Worm (Caenorhabditis elegans) whole organism, late embryonic: ENCODE results near the gene F59A6.4.

Experiments used
- C08G9.2 ChIP-seq: sonication (generic microtip); optimal IDR thresholded peaks from 2 replicates; lab custom pipeline; 2016; ENCODE audit warnings: mild to moderate bottlenecking, missing genetic modification characterization, moderate library complexity, missing compliant biosample characterization
- C38D4.7 ChIP-seq: fragments of 200-800 bp; sonication (Bioruptor generic); optimal IDR thresholded peaks from 2 replicates; lab custom pipeline; 2018; ENCODE audit warnings: mild to moderate bottlenecking, missing genetic modification characterization, moderate library complexity, missing compliant biosample characterization
- K02D7.2 ChIP-seq: sonication (generic microtip); optimal IDR thresholded peaks from 2 replicates; lab custom pipeline; 2017; ENCODE audit warnings: mild to moderate bottlenecking, missing genetic modification characterization, missing compliant biosample characterization
- K09A11.1 ChIP-seq: sonication (generic microtip); optimal IDR thresholded peaks from 2 replicates; lab custom pipeline; 2017; ENCODE audit warnings: antibody characterized with exemption, mild to moderate bottlenecking, missing genetic modification characterization, missing compliant biosample characterization; ENCODE audit not compliant: insufficient read depth
- T23F11.4 ChIP-seq: fragments of 200-800 bp; sonication (Bioruptor generic); optimal IDR thresholded peaks from 2 replicates; lab custom pipeline; 2018; ENCODE audit warnings: mild to moderate bottlenecking, missing genetic modification characterization, missing compliant biosample characterization
- Y22D7AL.16 ChIP-seq: sonication (generic microtip); optimal IDR thresholded peaks from 2 replicates; lab custom pipeline; 2016; ENCODE audit warnings: missing genetic modification characterization, missing compliant biosample characterization
- ahr-1 ChIP-seq: sonication (generic microtip); optimal IDR thresholded peaks from 2 replicates; lab custom pipeline; 2016; ENCODE audit warnings: missing genetic modification characterization, missing compliant biosample characterization
- ama-1 ChIP-seq: fragments of 150-350 bp; optimal IDR thresholded peaks from 2 replicates; lab custom pipeline; 2014
- ceh-18 ChIP-seq: sonication (generic microtip); optimal IDR thresholded peaks from 2 replicates; lab custom pipeline; 2016; ENCODE audit warnings: missing genetic modification characterization, missing compliant biosample characterization
- ceh-19 ChIP-seq: fragments of 200-800 bp; sonication (Bioruptor generic); optimal IDR thresholded peaks from 2 replicates; lab custom pipeline; 2018; ENCODE audit warnings: mild to moderate bottlenecking, missing genetic modification characterization, missing compliant biosample characterization
- ceh-2 ChIP-seq: sonication (generic microtip); optimal IDR thresholded peaks from 2 replicates; lab custom pipeline; 2016; ENCODE audit warnings: missing genotype, missing genetic modification characterization, missing compliant biosample characterization
- ceh-22 ChIP-seq: sonication (generic microtip); optimal IDR thresholded peaks from 2 replicates; lab custom pipeline; 2017; ENCODE audit warnings: missing biosample characterization, missing genetic modification characterization
- ceh-30 ChIP-seq: fragments of 150-350 bp; optimal IDR thresholded peaks from 2 replicates; lab custom pipeline; 2014; ENCODE audit warnings: missing biosample characterization, missing genetic modification characterization
- ceh-31 ChIP-seq: sonication (generic microtip); optimal IDR thresholded peaks from 2 replicates; lab custom pipeline; 2016; ENCODE audit warnings: missing genetic modification characterization, missing compliant biosample characterization
- ceh-34 ChIP-seq: sonication (generic microtip); optimal IDR thresholded peaks from 2 replicates; lab custom pipeline; 2016; ENCODE audit warnings: mild to moderate bottlenecking, missing genetic modification characterization, missing compliant biosample characterization
- ceh-45 ChIP-seq: fragments of 200-800 bp; sonication (Bioruptor generic); IDR thresholded peaks from 2 replicates; pipeline ENCODE4 v1.3.6; 2022; ENCODE audit warnings: missing genetic modification reagents, missing genetic modification characterization, missing compliant biosample characterization
- ceh-9 ChIP-seq: sonication (generic microtip); optimal IDR thresholded peaks from 2 replicates; lab custom pipeline; 2016; ENCODE audit warnings: mild to moderate bottlenecking, missing genetic modification characterization, inconsistent platforms, missing compliant biosample characterization
- che-1 ChIP-seq: sonication (generic microtip); optimal IDR thresholded peaks from 2 replicates; lab custom pipeline; 2016; ENCODE audit warnings: mild to moderate bottlenecking, missing genetic modification characterization, missing compliant biosample characterization
- dmd-4 ChIP-seq: sonication (generic microtip); optimal IDR thresholded peaks from 2 replicates; lab custom pipeline; 2016; ENCODE audit warnings: borderline replicate concordance, missing genetic modification characterization, missing compliant biosample characterization
- dve-1 ChIP-seq: sonication (generic microtip); optimal IDR thresholded peaks from 2 replicates; lab custom pipeline; 2017; ENCODE audit warnings: antibody characterized with exemption, mild to moderate bottlenecking, missing genetic modification characterization, missing compliant biosample characterization
- elt-4 ChIP-seq: sonication (generic microtip); optimal IDR thresholded peaks from 2 replicates; lab custom pipeline; 2016; ENCODE audit warnings: missing genetic modification characterization, missing compliant biosample characterization
- ets-4 ChIP-seq: sonication (generic microtip); optimal IDR thresholded peaks from 2 replicates; lab custom pipeline; 2016; ENCODE audit warnings: missing genetic modification characterization, missing compliant biosample characterization
- eyg-1 ChIP-seq: sonication (generic microtip); optimal IDR thresholded peaks from 2 replicates; lab custom pipeline; 2016; ENCODE audit warnings: missing genotype, missing genetic modification characterization, missing compliant biosample characterization
- fax-1 ChIP-seq: sonication (generic microtip); optimal IDR thresholded peaks from 2 replicates; lab custom pipeline; 2016; ENCODE audit warnings: missing genotype, missing genetic modification characterization, missing compliant biosample characterization
- fkh-10 ChIP-seq: fragments of 150-350 bp; optimal IDR thresholded peaks from 2 replicates; lab custom pipeline; 2014; ENCODE audit warnings: missing biosample characterization, missing genetic modification reagents, missing genetic modification characterization
- fkh-6 ChIP-seq: sonication (generic microtip); optimal IDR thresholded peaks from 2 replicates; lab custom pipeline; 2016; ENCODE audit warnings: missing genetic modification characterization, missing compliant biosample characterization
- hlh-13 ChIP-seq: fragments of 200-800 bp; sonication (Bioruptor generic); optimal IDR thresholded peaks from 2 replicates; lab custom pipeline; 2018; ENCODE audit warnings: mild to moderate bottlenecking, missing genetic modification characterization, missing compliant biosample characterization
- hlh-15 ChIP-seq: sonication (generic microtip); optimal IDR thresholded peaks from 2 replicates; lab custom pipeline; 2016; ENCODE audit warnings: missing genetic modification characterization, missing compliant biosample characterization
- hlh-30 ChIP-seq: sonication (generic microtip); optimal IDR thresholded peaks from 2 replicates; lab custom pipeline; 2017; ENCODE audit warnings: antibody characterized with exemption, missing genetic modification characterization, missing compliant biosample characterization; ENCODE audit not compliant: insufficient read depth
- hlh-6 ChIP-seq: sonication (generic microtip); optimal IDR thresholded peaks from 2 replicates; lab custom pipeline; 2016; ENCODE audit warnings: missing genotype, missing genetic modification characterization, missing compliant biosample characterization
- mec-3 ChIP-seq: sonication (generic microtip); optimal IDR thresholded peaks from 2 replicates; lab custom pipeline; 2016; ENCODE audit warnings: borderline replicate concordance, missing genetic modification characterization, missing compliant biosample characterization
- nhr-11 ChIP-seq: fragments of 150-350 bp; optimal IDR thresholded peaks from 2 replicates; lab custom pipeline; 2014; ENCODE audit warnings: missing biosample characterization, missing genetic modification characterization
- nhr-232 ChIP-seq: sonication (generic microtip); optimal IDR thresholded peaks from 2 replicates; lab custom pipeline; 2016; ENCODE audit warnings: missing genetic modification characterization, missing compliant biosample characterization
- npax-4 ChIP-seq: sonication (generic microtip); optimal IDR thresholded peaks from 2 replicates; lab custom pipeline; 2016; ENCODE audit warnings: missing genetic modification characterization, missing compliant biosample characterization
- odd-2 ChIP-seq: sonication (generic microtip); optimal IDR thresholded peaks from 2 replicates; lab custom pipeline; 2017; ENCODE audit warnings: antibody characterized with exemption, mild to moderate bottlenecking, missing genetic modification characterization, missing compliant biosample characterization
- ref-2 ChIP-seq: sonication (generic microtip); optimal IDR thresholded peaks from 2 replicates; lab custom pipeline; 2016; ENCODE audit warnings: missing genetic modification characterization, missing compliant biosample characterization
- sox-2 ChIP-seq: fragments of 200-800 bp; sonication (Bioruptor generic); IDR thresholded peaks from 2 replicates; pipeline ENCODE4 v1.3.6; 2022; ENCODE audit warnings: missing genetic modification reagents, missing genetic modification characterization, missing compliant biosample characterization
- sox-4 ChIP-seq: sonication (generic microtip); optimal IDR thresholded peaks from 2 replicates; lab custom pipeline; 2017; ENCODE audit warnings: mild to moderate bottlenecking, missing genetic modification characterization, inconsistent platforms, missing compliant biosample characterization
- syd-9 ChIP-seq: sonication (generic microtip); optimal IDR thresholded peaks from 2 replicates; lab custom pipeline; 2016; ENCODE audit warnings: mild to moderate bottlenecking, missing genetic modification characterization, moderate library complexity, missing compliant biosample characterization
- tbx-2 ChIP-seq: sonication (generic microtip); optimal IDR thresholded peaks from 2 replicates; lab custom pipeline; 2016; ENCODE audit warnings: missing genetic modification characterization, missing compliant biosample characterization
- ttx-3 ChIP-seq: sonication (generic microtip); optimal IDR thresholded peaks from 2 replicates; lab custom pipeline; 2016; ENCODE audit warnings: missing genetic modification reagents, missing genetic modification characterization, missing compliant biosample characterization
- unc-55 ChIP-seq: sonication (generic microtip); optimal IDR thresholded peaks from 2 replicates; lab custom pipeline; 2017; ENCODE audit warnings: missing biosample characterization, missing genetic modification reagents, missing genetic modification characterization
- zip-5 ChIP-seq: sonication (generic microtip); optimal IDR thresholded peaks from 2 replicates; lab custom pipeline; 2016; ENCODE audit warnings: missing genetic modification characterization, missing compliant biosample characterization
- ztf-16 ChIP-seq: sonication (generic microtip); optimal IDR thresholded peaks from 2 replicates; lab custom pipeline; 2017; ENCODE audit warnings: missing genetic modification characterization, missing compliant biosample characterization

The F59A6.4 gene

ce11 chrII:5032669-5033068 lies 27.8 kb downstream of the F59A6.4 start (continued):
- no peak for TF ChIP-seq hlh-30 (tag; lab: Kevin White, UChicago)
- TF ChIP-seq ttx-3, result peak; percentile 81
- peak; percentile 88 for TF ChIP-seq eyg-1 (tag; lab: Kevin White, UChicago)
- TF ChIP-seq tbx-2 (tag; lab: Kevin White, UChicago), result peak; percentile 85
- peak; percentile 86 for TF ChIP-seq ceh-2 (tag; lab: Kevin White, UChicago)
- peak; percentile 80 for TF ChIP-seq hlh-15
- peak; percentile 91 for TF ChIP-seq ceh-34 (tag; lab: Kevin White, UChicago)
- peak; percentile 85 for TF ChIP-seq Y22D7AL.16 (tag; lab: Kevin White, UChicago)
- peak; percentile 82 for TF ChIP-seq fax-1 (tag; lab: Kevin White, UChicago)
- peak; percentile 84 for TF ChIP-seq fkh-6 (tag; lab: Kevin White, UChicago)
- TF ChIP-seq hlh-13 (GFP tag; lab: Kevin White, UChicago), result peak; percentile 79
- TF ChIP-seq ceh-22 (tag; lab: Kevin White, UChicago), result peak; percentile 22
- TF ChIP-seq zip-5, result peak; percentile 73
- peak; percentile 90 for TF ChIP-seq ref-2 (tag; lab: Kevin White, UChicago)
- TF ChIP-seq sox-4 (tag; lab: Kevin White, UChicago), result peak; percentile 88
- peak; percentile 87 for TF ChIP-seq nhr-232
- peak; percentile 97 for TF ChIP-seq hlh-6 (tag; lab: Kevin White, UChicago)
- TF ChIP-seq K09A11.1, result peak; percentile 78
- no peak for TF ChIP-seq ceh-30
- peak; percentile 85 for TF ChIP-seq C38D4.7 (GFP tag; lab: Kevin White, UChicago)
- no peak for TF ChIP-seq ets-4 (tag; lab: Kevin White, UChicago)
- peak; percentile 86 for TF ChIP-seq K02D7.2 (tag; lab: Kevin White, UChicago)
- TF ChIP-seq sox-2 (GFP tag; lab: Robert Waterston, UW), result peak; percentile 54
- peak; percentile 77; the same call in 1 of the 2 replicates for TF ChIP-seq ceh-45 (GFP tag; lab: Robert Waterston, UW)
- peak; percentile 49 for TF ChIP-seq ceh-9
- TF ChIP-seq ama-1 (lab: Kevin White, UChicago), result no peak
- peak; percentile 86 for TF ChIP-seq C08G9.2 (tag; lab: Kevin White, UChicago)
- TF ChIP-seq elt-4 (tag; lab: Kevin White, UChicago), result peak; percentile 15
- peak; percentile 91 for TF ChIP-seq ceh-18 (tag; lab: Kevin White, UChicago)
- peak; percentile 54 for TF ChIP-seq odd-2 (tag; lab: Kevin White, UChicago)
- no peak for TF ChIP-seq unc-55 (GFP tag; lab: Kevin White, UChicago)
- peak; percentile 58 for TF ChIP-seq mec-3 (tag; lab: Kevin White, UChicago)
- peak; percentile 55 for TF ChIP-seq dmd-4 (tag; lab: Kevin White, UChicago)
- peak; percentile 83 for TF ChIP-seq ceh-19
- peak; percentile 77 for TF ChIP-seq T23F11.4 (GFP tag; lab: Kevin White, UChicago)
- peak; percentile 83 for TF ChIP-seq dve-1
- TF ChIP-seq che-1 (tag; lab: Kevin White, UChicago), result peak; percentile 90
- peak; percentile 84 for TF ChIP-seq syd-9
- no peak for TF ChIP-seq nhr-11 (tag; lab: Kevin White, UChicago)
- TF ChIP-seq fkh-10 (GFP tag; lab: Kevin White, UChicago), result no peak
- peak; percentile 73 for TF ChIP-seq npax-4 (tag; lab: Kevin White, UChicago)
- TF ChIP-seq ceh-31 (tag; lab: Kevin White, UChicago), result peak; percentile 75
- peak; percentile 86 for TF ChIP-seq ztf-16 (tag; lab: Kevin White, UChicago)
- TF ChIP-seq ahr-1 (tag; lab: Kevin White, UChicago), result peak; percentile 76
